Worm (Caenorhabditis elegans): ENCODE results near the gene F13H8.2.

DNA sequence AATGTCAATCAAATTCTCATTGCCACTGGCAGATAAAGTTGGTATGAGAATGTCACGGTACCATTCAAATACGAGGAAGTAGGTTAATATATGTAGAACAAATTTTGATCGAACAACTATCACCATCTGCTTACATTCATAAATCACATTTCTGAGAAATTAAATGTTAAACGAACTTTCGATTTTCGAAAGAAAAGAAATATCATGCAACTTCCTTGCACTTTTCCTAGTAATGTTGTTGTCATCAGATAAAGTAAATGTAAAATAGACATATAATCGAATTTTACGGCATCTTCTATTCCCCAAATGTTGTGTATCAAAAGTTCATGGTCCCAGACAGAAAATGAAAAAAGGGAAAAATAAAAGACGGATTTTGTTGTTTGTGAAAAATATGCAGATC is 41.3 kb downstream of the F13H8.2 start:
- TF ChIP-seq nhr-11 (tag; optimal IDR thresholded peaks at IDR 0.05): no peak
- no peak for TF ChIP-seq ztf-4 (tag; optimal IDR thresholded peaks at IDR 0.05)
- TF ChIP-seq ZK546.5 (tag; optimal IDR thresholded peaks at IDR 0.05): no peak
- TF ChIP-seq daf-12 (tag; optimal IDR thresholded peaks at IDR 0.05): no peak
- no peak for TF ChIP-seq ceh-28 (tag; optimal IDR thresholded peaks at IDR 0.05)
- TF ChIP-seq nhr-25 (tag; optimal IDR thresholded peaks at IDR 0.05): no peak
- TF ChIP-seq fkh-10 (GFP tag; optimal IDR thresholded peaks at IDR 0.05): peak; percentile 27
- no peak for TF ChIP-seq ama-1 (optimal IDR thresholded peaks at IDR 0.05)
- TF ChIP-seq nhr-67 (tag; optimal IDR thresholded peaks at IDR 0.05): no peak
- TF ChIP-seq nhr-76 (tag; optimal IDR thresholded peaks at IDR 0.05): no peak
- no peak for TF ChIP-seq pha-4 (tag; optimal IDR thresholded peaks at IDR 0.05)
- TF ChIP-seq pqm-1 (tag; optimal IDR thresholded peaks at IDR 0.05): no peak
- TF ChIP-seq aly-2 (tag; optimal IDR thresholded peaks at IDR 0.05): no peak
- TF ChIP-seq unc-62 (GFP tag; optimal IDR thresholded peaks at IDR 0.05): no peak
